Worm (Caenorhabditis elegans) whole organism, mixed stage, embryonic: ENCODE measurements around the gene F46B6.10.

Experiments
- M03D4.4 ChIP-seq: sonication (generic microtip); optimal IDR thresholded peaks from 2 replicates; lab custom pipeline; 2017; ENCODE audit warnings: mild to moderate bottlenecking, missing genetic modification characterization, missing compliant biosample characterization
- bed-3 ChIP-seq: fragments of 200-800 bp; sonication (Bioruptor generic); optimal IDR thresholded peaks from 3 replicates; lab custom pipeline; 2018; ENCODE audit warnings: mild to moderate bottlenecking, missing genetic modification characterization, moderate library complexity, missing compliant biosample characterization
- blmp-1 ChIP-seq: fragments of 150-350 bp; optimal IDR thresholded peaks from 2 replicates; lab custom pipeline; 2014; ENCODE audit warnings: missing biosample characterization, missing genetic modification characterization
- ceh-39 ChIP-seq: fragments of 150-350 bp; optimal IDR thresholded peaks from 2 replicates; lab custom pipeline; 2014; ENCODE audit warnings: missing biosample characterization, missing genetic modification characterization
- ceh-43 ChIP-seq: fragments of 200-800 bp; sonication (Bioruptor generic); optimal IDR thresholded peaks from 2 replicates; lab custom pipeline; 2018; ENCODE audit warnings: mild to moderate bottlenecking, missing genetic modification characterization, moderate library complexity, missing compliant biosample characterization
- ceh-83 ChIP-seq: fragments of 200-800 bp; sonication (Bioruptor generic); optimal IDR thresholded peaks from 2 replicates; lab custom pipeline; 2018; ENCODE audit warnings: mild to moderate bottlenecking, missing genetic modification characterization, missing compliant biosample characterization
- ces-1 ChIP-seq: fragments of 150-350 bp; optimal IDR thresholded peaks from 2 replicates; lab custom pipeline; 2014; ENCODE audit warnings: missing biosample characterization, missing genetic modification reagents, missing genetic modification characterization
- cnd-1 ChIP-seq: fragments of 200-800 bp; sonication (Bioruptor generic); optimal IDR thresholded peaks from 2 replicates; lab custom pipeline; 2018; ENCODE audit warnings: mild to moderate bottlenecking, missing genetic modification characterization, missing compliant biosample characterization
- elt-1 ChIP-seq: sonication (generic microtip); optimal IDR thresholded peaks from 2 replicates; lab custom pipeline; 2017; ENCODE audit warnings: missing genetic modification characterization, mild to moderate bottlenecking, missing compliant biosample characterization, antibody characterized with exemption, moderate library complexity, borderline replicate concordance; ENCODE audit not compliant: insufficient read depth
- elt-3 ChIP-seq: fragments of 150-350 bp; optimal IDR thresholded peaks from 2 replicates; lab custom pipeline; 2014; ENCODE audit warnings: missing biosample characterization, missing genetic modification characterization
- ham-2 ChIP-seq: fragments of 200-800 bp; sonication (Bioruptor generic); optimal IDR thresholded peaks from 2 replicates; lab custom pipeline; 2018; ENCODE audit warnings: mild to moderate bottlenecking, missing genetic modification characterization, missing compliant biosample characterization
- hlh-1 ChIP-seq: fragments of 150-350 bp; optimal IDR thresholded peaks from 2 replicates; lab custom pipeline; 2014; ENCODE audit warnings: missing biosample characterization, missing genetic modification reagents, missing genetic modification characterization
- lin-13 ChIP-seq: fragments of 150-350 bp; optimal IDR thresholded peaks from 2 replicates; lab custom pipeline; 2014; ENCODE audit warnings: missing biosample characterization, missing genetic modification characterization
- lin-32 ChIP-seq: fragments of 200-800 bp; sonication (Bioruptor generic); optimal IDR thresholded peaks from 2 replicates; lab custom pipeline; 2018; ENCODE audit warnings: mild to moderate bottlenecking, missing genetic modification characterization, missing compliant biosample characterization
- lsy-2 ChIP-seq: fragments of 150-350 bp; optimal IDR thresholded peaks from 2 replicates; lab custom pipeline; 2014; ENCODE audit warnings: missing biosample characterization, missing genetic modification characterization
- mab-5 ChIP-seq: fragments of 150-350 bp; optimal IDR thresholded peaks from 2 replicates; lab custom pipeline; 2014; ENCODE audit warnings: missing biosample characterization, missing genetic modification characterization
- mep-1 ChIP-seq: fragments of 150-350 bp; optimal IDR thresholded peaks from 2 replicates; lab custom pipeline; 2017; ENCODE audit warnings: missing biosample characterization, missing genetic modification reagents, missing genetic modification characterization, inconsistent platforms
- mls-2 ChIP-seq: sonication (generic microtip); optimal IDR thresholded peaks from 2 replicates; lab custom pipeline; 2016; ENCODE audit warnings: mild to moderate bottlenecking, missing genetic modification characterization, moderate library complexity, missing compliant biosample characterization
- nhr-12 ChIP-seq: fragments of 150-350 bp; optimal IDR thresholded peaks from 2 replicates; lab custom pipeline; 2014; ENCODE audit warnings: missing biosample characterization, missing genetic modification characterization
- nhr-2 ChIP-seq: fragments of 150-350 bp; optimal IDR thresholded peaks from 2 replicates; lab custom pipeline; 2014; ENCODE audit warnings: missing biosample characterization, missing genetic modification characterization
- nhr-237 ChIP-seq: fragments of 150-350 bp; optimal IDR thresholded peaks from 2 replicates; lab custom pipeline; 2014; ENCODE audit warnings: missing biosample characterization, missing genetic modification characterization
- nhr-28 ChIP-seq: fragments of 150-350 bp; optimal IDR thresholded peaks from 2 replicates; lab custom pipeline; 2014; ENCODE audit warnings: missing biosample characterization, missing genetic modification characterization
- nhr-76 ChIP-seq: sonication (generic microtip); optimal IDR thresholded peaks from 2 replicates; lab custom pipeline; 2017; ENCODE audit warnings: missing biosample characterization, missing genetic modification characterization
- sem-2 ChIP-seq: fragments of 200-800 bp; sonication (Bioruptor generic); optimal IDR thresholded peaks from 2 replicates; lab custom pipeline; 2018; ENCODE audit warnings: mild to moderate bottlenecking, missing genetic modification characterization, missing compliant biosample characterization
- snpc-4 ChIP-seq: fragments of 150-350 bp; optimal IDR thresholded peaks from 2 replicates; lab custom pipeline; 2014; ENCODE audit warnings: missing biosample characterization, missing genetic modification characterization
- sptf-1 ChIP-seq: sonication (generic microtip); optimal IDR thresholded peaks from 2 replicates; lab custom pipeline; 2017; ENCODE audit warnings: mild to moderate bottlenecking, missing genetic modification characterization, moderate library complexity, missing compliant biosample characterization
- tbx-8 ChIP-seq: fragments of 200-800 bp; sonication (Bioruptor generic); optimal IDR thresholded peaks from 2 replicates; lab custom pipeline; 2018; ENCODE audit warnings: mild to moderate bottlenecking, missing genetic modification characterization, moderate library complexity, missing compliant biosample characterization
- unc-120 ChIP-seq: sonication (generic microtip); optimal IDR thresholded peaks from 2 replicates; lab custom pipeline; 2017; ENCODE audit warnings: missing genetic modification characterization, missing compliant biosample characterization; ENCODE audit not compliant: poor library complexity, severe bottlenecking
- unc-39 ChIP-seq: fragments of 150-350 bp; optimal IDR thresholded peaks from 2 replicates; lab custom pipeline; 2014; ENCODE audit warnings: missing biosample characterization, missing genetic modification characterization
- unc-62 ChIP-seq: fragments of 150-350 bp; optimal IDR thresholded peaks from 2 replicates; lab custom pipeline; 2014; ENCODE audit warnings: missing biosample characterization, missing genetic modification reagents, missing genetic modification characterization
- zip-8 ChIP-seq: fragments of 150-350 bp; optimal IDR thresholded peaks from 2 replicates; lab custom pipeline; 2014; ENCODE audit warnings: missing biosample characterization, missing genetic modification characterization
- ztf-11 ChIP-seq: fragments of 150-350 bp; optimal IDR thresholded peaks from 2 replicates; lab custom pipeline; 2014; ENCODE audit warnings: missing biosample characterization, missing genetic modification characterization

The F46B6.10 gene

ce11 chrV:9811154-9811553 lies 9.3 kb upstream of the F46B6.10 start, which contains the start of gene sru-29:
Gene sru-29, plus strand, starts transcription at chrV:9811454.
- TF ChIP-seq unc-62, result no peak
- TF ChIP-seq nhr-12 (tag; lab: Kevin White, UChicago), result no peak
- TF ChIP-seq ces-1 (GFP tag; lab: Kevin White, UChicago), result no peak
- no peak for TF ChIP-seq M03D4.4 (tag; lab: Kevin White, UChicago)
- TF ChIP-seq lin-32 (GFP tag; lab: Kevin White, UChicago), result no peak
- TF ChIP-seq hlh-1 (tag; lab: Kevin White, UChicago), result no peak
- TF ChIP-seq ceh-83 (GFP tag; lab: Kevin White, UChicago), result no peak
- TF ChIP-seq ceh-43 (GFP tag; lab: Kevin White, UChicago), result no peak
- no peak for TF ChIP-seq nhr-28
- TF ChIP-seq lsy-2 (tag; lab: Kevin White, UChicago), result no peak
- TF ChIP-seq snpc-4 (tag; lab: Kevin White, UChicago), result no peak
- no peak for TF ChIP-seq zip-8 (tag; lab: Kevin White, UChicago)
- TF ChIP-seq unc-39 (tag; lab: Kevin White, UChicago), result no peak
- TF ChIP-seq elt-3, result no peak
- TF ChIP-seq bed-3 (GFP tag; lab: Kevin White, UChicago), result no peak
- TF ChIP-seq elt-1 (tag; lab: Kevin White, UChicago), result no peak
- TF ChIP-seq nhr-2 (tag; lab: Kevin White, UChicago), result no peak
- no peak for TF ChIP-seq cnd-1 (tag; lab: Kevin White, UChicago)

DNA sequence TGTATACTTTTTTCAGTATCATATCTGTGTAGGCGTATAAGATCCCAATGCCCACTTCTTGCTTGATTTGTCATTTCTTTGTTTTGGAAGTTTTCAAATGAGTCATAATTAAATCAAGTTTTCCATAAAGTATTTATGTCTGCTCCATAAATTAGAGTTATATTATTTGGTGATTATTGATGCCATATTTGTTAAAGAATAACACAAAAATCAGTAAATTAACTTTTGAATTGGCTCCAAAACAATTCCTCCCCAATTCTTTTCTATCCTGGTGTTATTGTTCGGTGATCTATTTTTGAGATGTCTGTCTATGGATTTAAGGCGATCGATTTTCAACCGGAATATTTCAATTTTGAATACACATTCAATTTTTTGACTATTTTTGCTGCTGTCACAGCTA lies 3.3 kb upstream of the F46B6.10 start, which contains the start of gene sru-37:
Gene sru-37, plus strand, starts transcription at position 301 of the 400 bp plus-strand sequence.
- no peak for TF ChIP-seq tbx-8 (GFP tag; lab: Kevin White, UChicago)
- TF ChIP-seq unc-62, result no peak
- no peak for TF ChIP-seq sptf-1 (tag; lab: Kevin White, UChicago)
- TF ChIP-seq nhr-76 (tag; lab: Kevin White, UChicago), result no peak
- TF ChIP-seq ztf-11 (tag; lab: Kevin White, UChicago), result no peak
- TF ChIP-seq snpc-4 (tag; lab: Kevin White, UChicago), result no peak
- no peak for TF ChIP-seq sem-2 (GFP tag; lab: Kevin White, UChicago)
- no peak for TF ChIP-seq unc-39 (tag; lab: Kevin White, UChicago)
- no peak for TF ChIP-seq lin-13
- TF ChIP-seq elt-1 (tag; lab: Kevin White, UChicago), result no peak
- TF ChIP-seq unc-120 (tag; lab: Kevin White, UChicago), result no peak
- TF ChIP-seq M03D4.4 (tag; lab: Kevin White, UChicago), result no peak
- no peak for TF ChIP-seq lsy-2 (tag; lab: Kevin White, UChicago)
- no peak for TF ChIP-seq mep-1 (tag; lab: Kevin White, UChicago)
- no peak for TF ChIP-seq zip-8 (tag; lab: Kevin White, UChicago)
- TF ChIP-seq bed-3 (GFP tag; lab: Kevin White, UChicago), result no peak
- TF ChIP-seq nhr-237, result no peak
- no peak for TF ChIP-seq mab-5
- TF ChIP-seq nhr-28, result no peak
- TF ChIP-seq ceh-39 (tag; lab: Kevin White, UChicago), result no peak

DNA sequence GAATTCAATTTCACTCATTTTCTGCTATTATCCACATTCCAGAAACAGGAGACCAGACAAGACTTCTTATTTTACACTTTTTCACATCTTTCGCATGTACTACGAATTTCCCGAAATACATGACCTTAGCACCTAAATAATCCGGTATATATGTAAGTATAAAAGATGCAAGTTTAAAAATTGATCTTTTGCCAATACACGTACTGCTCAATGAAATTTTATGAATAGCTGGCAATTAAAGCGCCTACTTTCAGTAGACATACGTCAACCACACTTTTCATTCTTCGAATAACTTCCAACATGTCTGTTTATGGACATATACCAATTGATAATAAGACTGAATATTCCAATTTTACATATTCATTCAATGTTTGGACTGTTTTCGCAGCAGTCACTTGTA lies 1.3 kb upstream of the F46B6.10 start, which contains the start of gene sru-39:
Gene sru-39, plus strand, starts transcription at position 301 of the 400 bp plus-strand sequence.
- no peak for TF ChIP-seq zip-8 (tag; lab: Kevin White, UChicago)
- TF ChIP-seq cnd-1 (tag; lab: Kevin White, UChicago), result no peak
- TF ChIP-seq sem-2 (GFP tag; lab: Kevin White, UChicago), result no peak
- no peak for TF ChIP-seq ztf-11 (tag; lab: Kevin White, UChicago)
- no peak for TF ChIP-seq lin-32 (GFP tag; lab: Kevin White, UChicago)
- no peak for TF ChIP-seq unc-39 (tag; lab: Kevin White, UChicago)
- TF ChIP-seq nhr-237, result no peak
- no peak for TF ChIP-seq sptf-1 (tag; lab: Kevin White, UChicago)
- TF ChIP-seq nhr-2 (tag; lab: Kevin White, UChicago), result no peak
- TF ChIP-seq elt-1 (tag; lab: Kevin White, UChicago), result no peak
- TF ChIP-seq blmp-1 (tag; lab: Kevin White, UChicago), result no peak
- TF ChIP-seq tbx-8 (GFP tag; lab: Kevin White, UChicago), result no peak
- no peak for TF ChIP-seq mls-2 (tag; lab: Kevin White, UChicago)
- no peak for TF ChIP-seq unc-120 (tag; lab: Kevin White, UChicago)
- TF ChIP-seq lsy-2 (tag; lab: Kevin White, UChicago), result no peak
- no peak for TF ChIP-seq mep-1 (tag; lab: Kevin White, UChicago)
- no peak for TF ChIP-seq ham-2 (GFP tag; lab: Kevin White, UChicago)
- TF ChIP-seq bed-3 (GFP tag; lab: Kevin White, UChicago), result no peak
- TF ChIP-seq ceh-83 (GFP tag; lab: Kevin White, UChicago), result no peak
